Worm (Caenorhabditis elegans) whole organism, early embryonic: ENCODE results near the gene bli-5.

Source experiments
- F13C5.2 ChIP-seq: sonication (generic microtip); optimal IDR thresholded peaks from 2 replicates; lab custom pipeline; 2017; ENCODE audit warnings: mild to moderate bottlenecking, missing genetic modification characterization, inconsistent platforms, missing compliant biosample characterization
- ama-1 ChIP-seq: fragments of 150-350 bp; optimal IDR thresholded peaks from 2 replicates; lab custom pipeline; 2014
- ceh-36 ChIP-seq: sonication (generic microtip); optimal IDR thresholded peaks from 2 replicates; lab custom pipeline; 2016; ENCODE audit warnings: missing genetic modification characterization, inconsistent platforms, missing compliant biosample characterization
- ets-7 ChIP-seq: sonication (generic microtip); optimal IDR thresholded peaks from 2 replicates; lab custom pipeline; 2016; ENCODE audit warnings: missing genotype, missing genetic modification characterization, missing compliant biosample characterization
- flt-1 ChIP-seq: fragments of 200-800 bp; sonication (Bioruptor generic); IDR thresholded peaks from 2 replicates; pipeline ENCODE4 v1.3.6; 2022; ENCODE audit warnings: missing genetic modification characterization, missing compliant biosample characterization
- pes-1 ChIP-seq: fragments of 200-800 bp; sonication (Bioruptor generic); IDR thresholded peaks from 2 replicates; pipeline ENCODE4 v1.3.6; 2022; ENCODE audit warnings: missing genetic modification reagents, missing genetic modification characterization, missing compliant biosample characterization

ce11 chrIII:13380881-13381280 lies 48.7 kb downstream of the bli-5 start:
- TF ChIP-seq ceh-36 (tag; lab: Kevin White, UChicago) (no peak), ama-1 (lab: Kevin White, UChicago) (no peak), F13C5.2 (tag; lab: Kevin White, UChicago) (no peak), flt-1 (GFP tag; lab: Robert Waterston, UW) (no peak), pes-1 (GFP tag; lab: Robert Waterston, UW) (no peak), ets-7 (tag; lab: Kevin White, UChicago) (no peak)
